Worm (Caenorhabditis elegans) whole organism, L3 larva: Measurements from ENCODE around the gene Y76B12C.9.

Experiments used
- ZK546.5 ChIP-seq: sonication (generic microtip); optimal IDR thresholded peaks from 2 replicates; lab custom pipeline; 2017; ENCODE audit warnings: missing biosample characterization, missing genetic modification characterization
- aly-2 ChIP-seq: fragments of 150-350 bp; optimal IDR thresholded peaks from 2 replicates; lab custom pipeline; 2014; ENCODE audit warnings: missing biosample characterization, missing genetic modification characterization
- ceh-16 ChIP-seq: sonication (generic microtip); optimal IDR thresholded peaks from 2 replicates; lab custom pipeline; 2017; ENCODE audit warnings: missing biosample characterization, missing genetic modification characterization
- ceh-28 ChIP-seq: fragments of 150-350 bp; optimal IDR thresholded peaks from 2 replicates; lab custom pipeline; 2014; ENCODE audit warnings: missing biosample characterization, missing genetic modification reagents, missing genetic modification characterization
- ceh-82 ChIP-seq: fragments of 150-350 bp; optimal IDR thresholded peaks from 2 replicates; lab custom pipeline; 2014; ENCODE audit warnings: missing biosample characterization, missing genetic modification characterization
- ceh-9 ChIP-seq: sonication (generic microtip); optimal IDR thresholded peaks from 2 replicates; lab custom pipeline; 2018; ENCODE audit warnings: missing biosample characterization, missing genetic modification characterization
- daf-12 ChIP-seq: fragments of 150-350 bp; optimal IDR thresholded peaks from 2 replicates; lab custom pipeline; 2014; ENCODE audit warnings: missing biosample characterization, missing genetic modification reagents, missing genetic modification characterization
- egl-27 ChIP-seq: sonication (generic microtip); optimal IDR thresholded peaks from 4 replicates; lab custom pipeline; 2017; ENCODE audit warnings: missing biosample characterization, missing genetic modification reagents, missing genetic modification characterization
- elt-1 ChIP-seq: fragments of 150-350 bp; optimal IDR thresholded peaks from 2 replicates; lab custom pipeline; 2014; ENCODE audit warnings: missing biosample characterization, missing genetic modification characterization
- elt-2 ChIP-seq: sonication (generic microtip); optimal IDR thresholded peaks from 2 replicates; lab custom pipeline; 2016; ENCODE audit warnings: missing genetic modification reagents, mild to moderate bottlenecking, missing genetic modification characterization, missing compliant biosample characterization
- elt-3 ChIP-seq, 3 experiments: fragments of 150-350 bp in 1 of 3; sonication (generic microtip) in 2 of 3; optimal IDR thresholded peaks; 2 replicates in 2 of 3; 4 replicates in 1 of 3; lab custom pipeline; 2014 to 2017; ENCODE audit warnings: missing biosample characterization in 3 of 3, missing genetic modification characterization in 3 of 3
- eor-1 ChIP-seq, 2 experiments: fragments of 150-350 bp; optimal IDR thresholded peaks; 2 replicates each; lab custom pipeline; 2014 to 2018; ENCODE audit warnings: missing biosample characterization in 2 of 2, missing genetic modification characterization in 2 of 2
- fkh-2 ChIP-seq: fragments of 150-350 bp; optimal IDR thresholded peaks from 2 replicates; lab custom pipeline; 2014; ENCODE audit warnings: missing biosample characterization, missing genetic modification reagents, missing genetic modification characterization
- fos-1 ChIP-seq: fragments of 150-350 bp; optimal IDR thresholded peaks from 2 replicates; lab custom pipeline; 2014; ENCODE audit warnings: missing biosample characterization, missing genetic modification characterization
- hmg-11 ChIP-seq: sonication (generic microtip); optimal IDR thresholded peaks from 2 replicates; lab custom pipeline; 2016; ENCODE audit warnings: missing genetic modification characterization, missing compliant biosample characterization
- jun-1 ChIP-seq: fragments of 150-350 bp; optimal IDR thresholded peaks from 2 replicates; lab custom pipeline; 2014; ENCODE audit warnings: missing biosample characterization, missing genetic modification reagents, missing genetic modification characterization
- lin-39 ChIP-seq: fragments of 150-350 bp; optimal IDR thresholded peaks from 2 replicates; lab custom pipeline; 2018; ENCODE audit warnings: missing biosample characterization, missing genetic modification reagents, missing genetic modification characterization
- lsy-12 ChIP-seq: sonication (generic microtip); optimal IDR thresholded peaks from 2 replicates; lab custom pipeline; 2016; ENCODE audit warnings: mild to moderate bottlenecking, missing genetic modification characterization, missing compliant biosample characterization
- mdl-1 ChIP-seq: fragments of 150-350 bp; optimal IDR thresholded peaks from 2 replicates; lab custom pipeline; 2014; ENCODE audit warnings: missing biosample characterization, missing genetic modification characterization
- mml-1 ChIP-seq: fragments of 150-350 bp; sonication (generic microtip); optimal IDR thresholded peaks from 3 replicates; lab custom pipeline; 2014; ENCODE audit warnings: missing biosample characterization, missing genetic modification characterization
- nfya-1 ChIP-seq: sonication (generic microtip); optimal IDR thresholded peaks from 2 replicates; lab custom pipeline; 2017; ENCODE audit warnings: missing genetic modification characterization, mild to moderate bottlenecking, missing compliant biosample characterization, antibody characterized with exemption, moderate library complexity; ENCODE audit not compliant: insufficient read depth
- nhr-23 ChIP-seq: fragments of 150-350 bp; optimal IDR thresholded peaks from 2 replicates; lab custom pipeline; 2014; ENCODE audit warnings: missing biosample characterization, missing genetic modification reagents, missing genetic modification characterization
- nhr-237 ChIP-seq: fragments of 150-350 bp; optimal IDR thresholded peaks from 2 replicates; lab custom pipeline; 2014; ENCODE audit warnings: missing biosample characterization, missing genetic modification characterization
- nhr-25 ChIP-seq: sonication (generic microtip); optimal IDR thresholded peaks from 2 replicates; lab custom pipeline; 2017; ENCODE audit warnings: missing biosample characterization, missing genetic modification characterization
- nhr-43 ChIP-seq: sonication (generic microtip); optimal IDR thresholded peaks from 2 replicates; lab custom pipeline; 2016; ENCODE audit warnings: mild to moderate bottlenecking, missing genetic modification characterization, missing compliant biosample characterization; ENCODE audit not compliant: poor library complexity, severe bottlenecking
- nhr-67 ChIP-seq: fragments of 150-350 bp; optimal IDR thresholded peaks from 2 replicates; lab custom pipeline; 2014; ENCODE audit warnings: missing biosample characterization, missing genetic modification characterization
- nhr-77 ChIP-seq: fragments of 150-350 bp; optimal IDR thresholded peaks from 2 replicates; lab custom pipeline; 2014; ENCODE audit warnings: missing biosample characterization, missing genetic modification characterization
- pha-4 ChIP-seq: fragments of 150-350 bp; optimal IDR thresholded peaks from 2 replicates; lab custom pipeline; 2014; ENCODE audit warnings: missing biosample characterization, missing genetic modification reagents, missing genetic modification characterization
- sea-2 ChIP-seq: fragments of 150-350 bp; sonication (generic microtip); optimal IDR thresholded peaks from 4 replicates; lab custom pipeline; 2014; ENCODE audit warnings: missing biosample characterization, missing genetic modification reagents, missing genetic modification characterization
- snpc-4 ChIP-seq: fragments of 150-350 bp; optimal IDR thresholded peaks from 2 replicates; lab custom pipeline; 2014; ENCODE audit warnings: missing biosample characterization, missing genetic modification characterization
- unc-39 ChIP-seq: sonication (generic microtip); optimal IDR thresholded peaks from 4 replicates; lab custom pipeline; 2017; ENCODE audit warnings: missing biosample characterization, missing genetic modification characterization
- ztf-4 ChIP-seq: fragments of 150-350 bp; optimal IDR thresholded peaks from 2 replicates; lab custom pipeline; 2014; ENCODE audit warnings: missing biosample characterization, missing genetic modification characterization

Gene Y76B12C.9

ce11 chrIV:2036974-2037373 is at the start of gene Y76B12C.9, which contains the start of gene cng-2:
TSS of gene Y76B12C.9 (minus strand) at chrIV:2037074.
TSS of gene cng-2 (plus strand) at chrIV:2037191.
- TF ChIP-seq mdl-1 (tag; lab: Kevin White, UChicago) (no peak), ceh-16 (no peak), sea-2 (GFP tag; lab: Kevin White, UChicago) (no peak), mml-1 (tag; lab: Kevin White, UChicago) (no peak), ztf-4 (tag; lab: Kevin White, UChicago) (no peak), ZK546.5 (tag; lab: Kevin White, UChicago) (no peak), daf-12 (no peak), ceh-28 (tag; lab: Kevin White, UChicago) (no peak), nhr-25 (tag; lab: Kevin White, UChicago) (no peak), fos-1 (tag; lab: Kevin White, UChicago) (no peak), snpc-4 (tag; lab: Kevin White, UChicago) (no peak), pha-4 (tag; lab: Kevin White, UChicago) (no peak), ceh-82 (tag; lab: Kevin White, UChicago) (no peak), nhr-77 (tag; lab: Kevin White, UChicago) (no peak), ceh-9 (no peak), jun-1 (tag; lab: Kevin White, UChicago) (no peak)

DNA sequence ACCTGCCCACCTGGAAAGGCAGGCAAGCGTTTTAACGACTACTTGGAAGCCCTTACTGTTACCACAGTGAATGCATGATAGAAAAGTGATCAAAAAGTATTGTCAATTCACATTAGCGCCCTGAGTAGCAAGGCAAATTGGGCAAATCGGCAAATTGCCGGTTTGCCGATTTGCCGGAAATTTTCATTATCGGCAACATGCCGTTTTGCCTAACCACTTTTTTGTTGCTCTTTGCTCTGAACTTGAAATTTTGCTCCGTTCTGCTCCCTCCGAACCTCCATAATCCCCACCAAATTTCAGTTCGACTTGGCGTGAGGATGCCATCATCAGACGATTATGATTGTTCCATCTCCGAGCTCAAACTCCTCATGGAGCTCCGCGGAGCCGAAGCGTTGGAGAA is 46.9 kb upstream of the Y76B12C.9 start, which contains the start of gene mca-2:
Gene mca-2, plus strand, starts transcription at position 301 of the 400 bp plus-strand sequence.
- TF ChIP-seq ZK546.5 (tag; lab: Kevin White, UChicago) = no peak
- no peak for TF ChIP-seq egl-27 (tag; lab: Kevin White, UChicago)
- no peak for TF ChIP-seq elt-1
- TF ChIP-seq eor-1 (tag; optimal IDR thresholded peaks at IDR 0.05; lab: Kevin White, UChicago) = no peak
- TF ChIP-seq snpc-4 (tag; lab: Kevin White, UChicago) = no peak
- TF ChIP-seq nhr-23 (tag; lab: Kevin White, UChicago) = no peak
- no peak for TF ChIP-seq aly-2
- no peak for TF ChIP-seq nhr-237 (tag; lab: Kevin White, UChicago)
- no peak for TF ChIP-seq mdl-1 (tag; lab: Kevin White, UChicago)

- peak; percentile 5 for TF ChIP-seq nhr-23 (tag; lab: Kevin White, UChicago)
- no peak for TF ChIP-seq nhr-77 (tag; lab: Kevin White, UChicago)
- TF ChIP-seq nhr-43 (tag; lab: Kevin White, UChicago) = peak; percentile 15
- TF ChIP-seq elt-3 (tag; optimal IDR thresholded peaks at IDR 0.05; lab: Kevin White, UChicago) = peak in 1 of 3 experiments; percentile 16
- no peak for TF ChIP-seq lsy-12 (tag; lab: Kevin White, UChicago)
- peak; percentile 20 for TF ChIP-seq hmg-11 (tag; lab: Kevin White, UChicago)
- no peak for TF ChIP-seq elt-2 (tag; lab: Kevin White, UChicago)
- TF ChIP-seq nhr-25 (tag; lab: Kevin White, UChicago) = peak; percentile 66
- TF ChIP-seq, all 47 proteins: peak for 5
Observed at ce11 chrIV:2083146-2083545, 46.3 kb upstream of the Y76B12C.9 start.

DNA sequence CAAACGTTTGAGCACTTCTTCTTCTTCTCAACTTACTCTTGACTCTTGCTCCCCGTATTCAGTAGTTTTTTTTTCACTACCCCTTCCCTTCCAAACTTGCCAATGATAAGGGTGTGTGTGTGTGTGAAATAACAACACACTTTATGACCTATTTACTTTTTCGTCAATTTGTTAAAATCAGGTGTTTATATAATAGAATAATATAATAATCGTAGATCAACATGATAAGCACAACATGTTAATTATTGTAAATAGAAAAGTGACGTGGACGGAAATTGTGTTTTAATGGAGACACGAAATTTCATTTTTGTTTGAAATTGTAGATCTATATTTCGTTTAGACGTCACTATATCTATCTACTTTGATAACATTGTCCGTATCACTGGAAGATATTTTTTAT is 43.5 kb upstream of the Y76B12C.9 start:
- TF ChIP-seq nhr-77 (tag; lab: Kevin White, UChicago) (no peak), daf-12 (no peak), lin-39 (tag; lab: Kevin White, UChicago) (no peak), nfya-1 (tag; lab: Kevin White, UChicago) (no peak), mdl-1 (tag; lab: Kevin White, UChicago) (no peak), ceh-16 (no peak), nhr-67 (tag; lab: Kevin White, UChicago) (no peak), fkh-2 (tag; lab: Kevin White, UChicago) (no peak), ztf-4 (tag; lab: Kevin White, UChicago) (no peak), unc-39 (no peak), elt-1 (no peak), pha-4 (tag; lab: Kevin White, UChicago) (no peak)

- TF ChIP-seq ceh-16 (no peak), elt-1 (no peak), ceh-82 (tag; lab: Kevin White, UChicago) (no peak), lsy-12 (tag; lab: Kevin White, UChicago) (no peak), mdl-1 (tag; lab: Kevin White, UChicago) (no peak), ztf-4 (tag; lab: Kevin White, UChicago) (no peak), nfya-1 (tag; lab: Kevin White, UChicago) (no peak), hmg-11 (tag; lab: Kevin White, UChicago) (no peak), nhr-23 (tag; lab: Kevin White, UChicago) (no peak), snpc-4 (tag; lab: Kevin White, UChicago) (no peak)
Observed at ce11 chrIV:2077159-2077835, 40.4 kb upstream of the Y76B12C.9 start.
